Worm (Caenorhabditis elegans) whole organism, mixed stage, embryonic: ENCODE measurements around the gene marg-1.

Experiments
- M03D4.4 ChIP-seq: sonication (generic microtip); optimal IDR thresholded peaks from 2 replicates; lab custom pipeline; 2017; ENCODE audit warnings: mild to moderate bottlenecking, missing genetic modification characterization, missing compliant biosample characterization
- bed-3 ChIP-seq: fragments of 200-800 bp; sonication (Bioruptor generic); optimal IDR thresholded peaks from 3 replicates; lab custom pipeline; 2018; ENCODE audit warnings: mild to moderate bottlenecking, missing genetic modification characterization, moderate library complexity, missing compliant biosample characterization
- blmp-1 ChIP-seq: fragments of 150-350 bp; optimal IDR thresholded peaks from 2 replicates; lab custom pipeline; 2014; ENCODE audit warnings: missing biosample characterization, missing genetic modification characterization
- ceh-39 ChIP-seq: fragments of 150-350 bp; optimal IDR thresholded peaks from 2 replicates; lab custom pipeline; 2014; ENCODE audit warnings: missing biosample characterization, missing genetic modification characterization
- ceh-83 ChIP-seq: fragments of 200-800 bp; sonication (Bioruptor generic); optimal IDR thresholded peaks from 2 replicates; lab custom pipeline; 2018; ENCODE audit warnings: mild to moderate bottlenecking, missing genetic modification characterization, missing compliant biosample characterization
- ces-1 ChIP-seq: fragments of 150-350 bp; optimal IDR thresholded peaks from 2 replicates; lab custom pipeline; 2014; ENCODE audit warnings: missing biosample characterization, missing genetic modification reagents, missing genetic modification characterization
- cnd-1 ChIP-seq: fragments of 200-800 bp; sonication (Bioruptor generic); optimal IDR thresholded peaks from 2 replicates; lab custom pipeline; 2018; ENCODE audit warnings: mild to moderate bottlenecking, missing genetic modification characterization, missing compliant biosample characterization
- drap-1 ChIP-seq: fragments of 200-800 bp; sonication (Bioruptor generic); optimal IDR thresholded peaks from 3 replicates; lab custom pipeline; 2018; ENCODE audit warnings: mild to moderate bottlenecking, missing genetic modification characterization, missing compliant biosample characterization
- elt-1 ChIP-seq: sonication (generic microtip); optimal IDR thresholded peaks from 2 replicates; lab custom pipeline; 2017; ENCODE audit warnings: missing genetic modification characterization, mild to moderate bottlenecking, missing compliant biosample characterization, antibody characterized with exemption, moderate library complexity, borderline replicate concordance; ENCODE audit not compliant: insufficient read depth
- elt-3 ChIP-seq: fragments of 150-350 bp; optimal IDR thresholded peaks from 2 replicates; lab custom pipeline; 2014; ENCODE audit warnings: missing biosample characterization, missing genetic modification characterization
- flh-1 ChIP-seq: fragments of 200-800 bp; sonication (Bioruptor generic); optimal IDR thresholded peaks from 2 replicates; lab custom pipeline; 2018; ENCODE audit warnings: mild to moderate bottlenecking, missing genetic modification characterization, moderate library complexity, missing compliant biosample characterization
- ham-2 ChIP-seq: fragments of 200-800 bp; sonication (Bioruptor generic); optimal IDR thresholded peaks from 2 replicates; lab custom pipeline; 2018; ENCODE audit warnings: mild to moderate bottlenecking, missing genetic modification characterization, missing compliant biosample characterization
- hlh-1 ChIP-seq: fragments of 150-350 bp; optimal IDR thresholded peaks from 2 replicates; lab custom pipeline; 2014; ENCODE audit warnings: missing biosample characterization, missing genetic modification reagents, missing genetic modification characterization
- lin-13 ChIP-seq: fragments of 150-350 bp; optimal IDR thresholded peaks from 2 replicates; lab custom pipeline; 2014; ENCODE audit warnings: missing biosample characterization, missing genetic modification characterization
- lin-32 ChIP-seq: fragments of 200-800 bp; sonication (Bioruptor generic); optimal IDR thresholded peaks from 2 replicates; lab custom pipeline; 2018; ENCODE audit warnings: mild to moderate bottlenecking, missing genetic modification characterization, missing compliant biosample characterization
- lsy-2 ChIP-seq: fragments of 150-350 bp; optimal IDR thresholded peaks from 2 replicates; lab custom pipeline; 2014; ENCODE audit warnings: missing biosample characterization, missing genetic modification characterization
- mab-5 ChIP-seq: fragments of 150-350 bp; optimal IDR thresholded peaks from 2 replicates; lab custom pipeline; 2014; ENCODE audit warnings: missing biosample characterization, missing genetic modification characterization
- mep-1 ChIP-seq: fragments of 150-350 bp; optimal IDR thresholded peaks from 2 replicates; lab custom pipeline; 2017; ENCODE audit warnings: missing biosample characterization, missing genetic modification reagents, missing genetic modification characterization, inconsistent platforms
- mls-2 ChIP-seq: sonication (generic microtip); optimal IDR thresholded peaks from 2 replicates; lab custom pipeline; 2016; ENCODE audit warnings: mild to moderate bottlenecking, missing genetic modification characterization, moderate library complexity, missing compliant biosample characterization
- nhr-12 ChIP-seq: fragments of 150-350 bp; optimal IDR thresholded peaks from 2 replicates; lab custom pipeline; 2014; ENCODE audit warnings: missing biosample characterization, missing genetic modification characterization
- nhr-2 ChIP-seq: fragments of 150-350 bp; optimal IDR thresholded peaks from 2 replicates; lab custom pipeline; 2014; ENCODE audit warnings: missing biosample characterization, missing genetic modification characterization
- nhr-237 ChIP-seq: fragments of 150-350 bp; optimal IDR thresholded peaks from 2 replicates; lab custom pipeline; 2014; ENCODE audit warnings: missing biosample characterization, missing genetic modification characterization
- nhr-28 ChIP-seq: fragments of 150-350 bp; optimal IDR thresholded peaks from 2 replicates; lab custom pipeline; 2014; ENCODE audit warnings: missing biosample characterization, missing genetic modification characterization
- nhr-76 ChIP-seq: sonication (generic microtip); optimal IDR thresholded peaks from 2 replicates; lab custom pipeline; 2017; ENCODE audit warnings: missing biosample characterization, missing genetic modification characterization
- pha-4 ChIP-seq: fragments of 150-350 bp; optimal IDR thresholded peaks from 2 replicates; lab custom pipeline; 2018; ENCODE audit warnings: missing biosample characterization, missing genetic modification reagents, missing genetic modification characterization
- sem-2 ChIP-seq: fragments of 200-800 bp; sonication (Bioruptor generic); optimal IDR thresholded peaks from 2 replicates; lab custom pipeline; 2018; ENCODE audit warnings: mild to moderate bottlenecking, missing genetic modification characterization, missing compliant biosample characterization
- snpc-4 ChIP-seq: fragments of 150-350 bp; optimal IDR thresholded peaks from 2 replicates; lab custom pipeline; 2014; ENCODE audit warnings: missing biosample characterization, missing genetic modification characterization
- sptf-1 ChIP-seq: sonication (generic microtip); optimal IDR thresholded peaks from 2 replicates; lab custom pipeline; 2017; ENCODE audit warnings: mild to moderate bottlenecking, missing genetic modification characterization, moderate library complexity, missing compliant biosample characterization
- tbx-8 ChIP-seq: fragments of 200-800 bp; sonication (Bioruptor generic); optimal IDR thresholded peaks from 2 replicates; lab custom pipeline; 2018; ENCODE audit warnings: mild to moderate bottlenecking, missing genetic modification characterization, moderate library complexity, missing compliant biosample characterization
- unc-120 ChIP-seq: sonication (generic microtip); optimal IDR thresholded peaks from 2 replicates; lab custom pipeline; 2017; ENCODE audit warnings: missing genetic modification characterization, missing compliant biosample characterization; ENCODE audit not compliant: poor library complexity, severe bottlenecking
- unc-62 ChIP-seq: fragments of 150-350 bp; optimal IDR thresholded peaks from 2 replicates; lab custom pipeline; 2014; ENCODE audit warnings: missing biosample characterization, missing genetic modification reagents, missing genetic modification characterization
- zip-8 ChIP-seq: fragments of 150-350 bp; optimal IDR thresholded peaks from 2 replicates; lab custom pipeline; 2014; ENCODE audit warnings: missing biosample characterization, missing genetic modification characterization
- ztf-11 ChIP-seq: fragments of 150-350 bp; optimal IDR thresholded peaks from 2 replicates; lab custom pipeline; 2014; ENCODE audit warnings: missing biosample characterization, missing genetic modification characterization

Gene marg-1

ce11 chrX:3819697-3820096, 38.8 kb upstream of the marg-1 start:
- TF ChIP-seq zip-8 (no peak), mls-2 (tag; lab: Kevin White, UChicago) (no peak), nhr-2 (tag; lab: Kevin White, UChicago) (no peak), cnd-1 (tag; lab: Kevin White, UChicago) (no peak), bed-3 (GFP tag; lab: Kevin White, UChicago) (no peak), ces-1 (GFP tag; lab: Kevin White, UChicago) (no peak), sem-2 (GFP tag; lab: Kevin White, UChicago) (no peak), nhr-76 (tag; lab: Kevin White, UChicago) (no peak), ceh-83 (GFP tag; lab: Kevin White, UChicago) (no peak), ceh-39 (tag; lab: Kevin White, UChicago) (no peak), lsy-2 (tag; lab: Kevin White, UChicago) (no peak), tbx-8 (GFP tag; lab: Kevin White, UChicago) (no peak), lin-32 (GFP tag; lab: Kevin White, UChicago) (no peak), nhr-12 (tag; lab: Kevin White, UChicago) (no peak), ztf-11 (no peak), flh-1 (GFP tag; lab: Kevin White, UChicago) (no peak), lin-13 (tag; lab: Kevin White, UChicago) (no peak), blmp-1 (tag; lab: Kevin White, UChicago) (no peak), hlh-1 (no peak)

DNA sequence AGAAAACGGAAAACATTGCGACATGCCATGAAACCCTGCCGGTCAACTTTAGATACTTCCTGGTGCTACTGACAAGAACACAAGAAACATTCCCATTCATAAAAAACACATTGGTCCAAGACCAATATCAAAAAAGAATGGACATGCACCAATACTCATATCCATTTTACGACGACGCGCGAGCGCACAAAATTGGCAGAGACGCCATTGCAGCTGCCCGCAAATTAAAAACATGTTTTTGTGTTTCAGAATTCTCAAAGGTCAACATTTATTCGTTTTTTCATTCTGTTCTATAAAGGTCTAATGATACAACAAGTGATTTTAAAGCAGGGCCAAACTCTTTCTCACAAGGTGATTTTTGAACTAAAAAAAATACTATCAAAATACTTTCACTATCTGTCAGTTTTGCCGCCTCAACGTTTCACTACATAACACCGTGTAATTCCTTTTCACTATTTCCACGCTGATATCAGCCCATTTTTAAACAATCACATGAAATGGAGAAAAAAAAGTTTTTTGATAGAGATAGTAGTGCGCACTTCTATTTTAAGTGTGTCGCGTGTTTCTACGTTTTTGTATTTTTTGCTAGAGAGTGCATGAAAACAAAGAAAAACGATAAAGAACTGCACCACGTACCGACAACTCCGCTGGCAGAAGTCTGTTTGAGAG, 38.0 kb upstream of the marg-1 start:
- TF ChIP-seq ceh-83 (GFP tag; lab: Kevin White, UChicago): no peak
- no peak for TF ChIP-seq flh-1 (GFP tag; lab: Kevin White, UChicago)
- no peak for TF ChIP-seq tbx-8 (GFP tag; lab: Kevin White, UChicago)
- TF ChIP-seq elt-1: no peak
- no peak for TF ChIP-seq pha-4 (tag; lab: Kevin White, UChicago)
- no peak for TF ChIP-seq nhr-28 (tag; lab: Kevin White, UChicago)
- TF ChIP-seq blmp-1 (tag; lab: Kevin White, UChicago): no peak
- TF ChIP-seq ham-2 (GFP tag; lab: Kevin White, UChicago): no peak
- TF ChIP-seq M03D4.4 (tag; lab: Kevin White, UChicago): no peak
- TF ChIP-seq bed-3 (GFP tag; lab: Kevin White, UChicago): no peak
- TF ChIP-seq nhr-12 (tag; lab: Kevin White, UChicago): no peak
- no peak for TF ChIP-seq mep-1
- no peak for TF ChIP-seq nhr-2 (tag; lab: Kevin White, UChicago)
- no peak for TF ChIP-seq ceh-39 (tag; lab: Kevin White, UChicago)
- TF ChIP-seq unc-120 (tag; lab: Kevin White, UChicago): no peak
- no peak for TF ChIP-seq cnd-1 (tag; lab: Kevin White, UChicago)
- TF ChIP-seq unc-62 (GFP tag; lab: Kevin White, UChicago): no peak
- no peak for TF ChIP-seq mab-5 (tag; lab: Kevin White, UChicago)
- TF ChIP-seq snpc-4 (tag; lab: Kevin White, UChicago): no peak
- TF ChIP-seq, all 35 proteins: peak for 0

DNA sequence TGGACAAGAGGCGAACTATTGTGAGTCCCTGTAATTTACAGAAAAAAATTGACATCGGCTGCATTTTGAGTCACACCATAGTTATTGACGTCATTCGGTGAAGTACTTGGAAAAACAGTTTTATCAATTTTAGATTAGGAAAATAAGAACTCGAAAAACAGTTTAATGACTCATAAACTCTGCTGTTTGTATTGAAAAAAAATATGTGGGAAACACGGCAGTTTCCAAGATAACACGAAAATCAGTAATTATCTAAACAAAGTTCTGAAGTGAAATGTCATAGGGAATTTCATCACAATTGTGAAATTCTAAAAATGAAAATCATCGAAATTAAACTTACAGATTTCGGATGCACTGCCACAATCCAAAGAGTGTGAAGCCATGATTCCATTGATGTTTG, 33.9 kb upstream of the marg-1 start:
- TF ChIP-seq unc-120 (tag; lab: Kevin White, UChicago) (no peak), cnd-1 (tag; lab: Kevin White, UChicago) (no peak), lsy-2 (tag; lab: Kevin White, UChicago) (no peak), nhr-12 (tag; lab: Kevin White, UChicago) (no peak), blmp-1 (tag; lab: Kevin White, UChicago) (no peak), snpc-4 (tag; lab: Kevin White, UChicago) (no peak), mab-5 (tag; lab: Kevin White, UChicago) (no peak), nhr-237 (tag; lab: Kevin White, UChicago) (no peak), drap-1 (GFP tag; lab: Kevin White, UChicago) (no peak), mls-2 (tag; lab: Kevin White, UChicago) (no peak), ceh-39 (tag; lab: Kevin White, UChicago) (no peak), pha-4 (tag; lab: Kevin White, UChicago) (no peak), lin-13 (tag; lab: Kevin White, UChicago) (no peak), sptf-1 (tag; lab: Kevin White, UChicago) (no peak), ztf-11 (no peak), elt-3 (tag; lab: Kevin White, UChicago) (no peak), ham-2 (GFP tag; lab: Kevin White, UChicago) (no peak), tbx-8 (GFP tag; lab: Kevin White, UChicago) (no peak), sem-2 (GFP tag; lab: Kevin White, UChicago) (no peak)
